Worm (Caenorhabditis elegans) whole organism, L2 larva: ENCODE measurements around the gene mtch-1.
A peak's percentile ranks its signal among the peaks of the same experiment; 100 is the strongest.

ENCODE experiments used
- C34F6.9 ChIP-seq: fragments of 150-350 bp; optimal IDR thresholded peaks from 2 replicates; lab custom pipeline; 2014; ENCODE audit warnings: missing biosample characterization, missing genetic modification characterization
- F13H6.1 ChIP-seq: sonication (generic microtip); optimal IDR thresholded peaks from 2 replicates; lab custom pipeline; 2016; ENCODE audit warnings: missing genetic modification characterization, missing compliant biosample characterization
- Y55F3AM.14 ChIP-seq: fragments of 200-800 bp; sonication (Bioruptor generic); optimal IDR thresholded peaks from 2 replicates; lab custom pipeline; 2018; ENCODE audit warnings: mild to moderate bottlenecking, missing genetic modification characterization, missing compliant biosample characterization
- ZK546.5 ChIP-seq: sonication (generic microtip); optimal IDR thresholded peaks from 2 replicates; lab custom pipeline; 2017; ENCODE audit warnings: missing biosample characterization, missing genetic modification characterization
- alr-1 ChIP-seq: fragments of 150-350 bp; optimal IDR thresholded peaks from 2 replicates; lab custom pipeline; 2014; ENCODE audit warnings: missing biosample characterization, missing genetic modification characterization
- blmp-1 ChIP-seq: sonication (generic microtip); optimal IDR thresholded peaks from 2 replicates; lab custom pipeline; 2017; ENCODE audit warnings: missing genetic modification characterization, mild to moderate bottlenecking, missing compliant biosample characterization, antibody characterized with exemption, moderate library complexity; ENCODE audit not compliant: insufficient read depth
- ceh-82 ChIP-seq: fragments of 150-350 bp; optimal IDR thresholded peaks from 2 replicates; lab custom pipeline; 2014; ENCODE audit warnings: missing biosample characterization, missing genetic modification characterization
- dmd-4 ChIP-seq: sonication (generic microtip); optimal IDR thresholded peaks from 2 replicates; lab custom pipeline; 2017; ENCODE audit warnings: missing biosample characterization, missing genetic modification characterization
- egl-27 ChIP-seq: sonication (generic microtip); optimal IDR thresholded peaks from 3 replicates; lab custom pipeline; 2017; ENCODE audit warnings: missing biosample characterization, missing genetic modification reagents, missing genetic modification characterization
- elt-1 ChIP-seq: fragments of 150-350 bp; optimal IDR thresholded peaks from 2 replicates; lab custom pipeline; 2014; ENCODE audit warnings: missing biosample characterization, missing genetic modification characterization
- elt-3 ChIP-seq: sonication (generic microtip); optimal IDR thresholded peaks from 2 replicates; lab custom pipeline; 2017; ENCODE audit warnings: missing biosample characterization, missing genetic modification characterization
- fos-1 ChIP-seq: fragments of 150-350 bp; optimal IDR thresholded peaks from 2 replicates; lab custom pipeline; 2014; ENCODE audit warnings: missing biosample characterization, missing genetic modification characterization
- lin-11 ChIP-seq: fragments of 150-350 bp; sonication (generic microtip); optimal IDR thresholded peaks from 2 replicates; lab custom pipeline; 2014; ENCODE audit warnings: missing biosample characterization, missing genetic modification characterization, inconsistent platforms, mixed read lengths
- lin-13 ChIP-seq: fragments of 150-350 bp; optimal IDR thresholded peaks from 2 replicates; lab custom pipeline; 2014; ENCODE audit warnings: missing biosample characterization, missing genetic modification reagents, missing genetic modification characterization
- lin-39 ChIP-seq: fragments of 150-350 bp; optimal IDR thresholded peaks from 2 replicates; lab custom pipeline; 2014; ENCODE audit warnings: missing biosample characterization, missing genetic modification reagents, missing genetic modification characterization
- lsy-2 ChIP-seq, 2 experiments: fragments of 150-350 bp in 1 of 2; sonication (generic microtip) in 1 of 2; optimal IDR thresholded peaks; 2 replicates each; lab custom pipeline; 2014 to 2017; ENCODE audit warnings: missing biosample characterization in 2 of 2, missing genetic modification characterization in 2 of 2
- mab-5 ChIP-seq: fragments of 150-350 bp; optimal IDR thresholded peaks from 2 replicates; lab custom pipeline; 2014; ENCODE audit warnings: missing biosample characterization, missing genetic modification characterization
- nhr-10 ChIP-seq: sonication (generic microtip); optimal IDR thresholded peaks from 2 replicates; lab custom pipeline; 2017; ENCODE audit warnings: missing biosample characterization, missing genetic modification characterization
- nhr-11 ChIP-seq: fragments of 150-350 bp; optimal IDR thresholded peaks from 2 replicates; lab custom pipeline; 2014; ENCODE audit warnings: missing biosample characterization, missing genetic modification characterization
- nhr-12 ChIP-seq: fragments of 150-350 bp; optimal IDR thresholded peaks from 2 replicates; lab custom pipeline; 2014; ENCODE audit warnings: missing biosample characterization, missing genetic modification characterization
- nhr-129 ChIP-seq: fragments of 150-350 bp; optimal IDR thresholded peaks from 2 replicates; lab custom pipeline; 2014; ENCODE audit warnings: missing biosample characterization, missing genetic modification characterization
- nhr-21 ChIP-seq: fragments of 150-350 bp; optimal IDR thresholded peaks from 2 replicates; lab custom pipeline; 2014; ENCODE audit warnings: missing biosample characterization, missing genetic modification characterization
- nhr-237 ChIP-seq: fragments of 150-350 bp; optimal IDR thresholded peaks from 2 replicates; lab custom pipeline; 2014; ENCODE audit warnings: missing biosample characterization, missing genetic modification characterization
- nhr-25 ChIP-seq: fragments of 150-350 bp; sonication (generic microtip); optimal IDR thresholded peaks from 3 replicates; lab custom pipeline; 2014; ENCODE audit warnings: missing biosample characterization, missing genetic modification characterization
- nhr-77 ChIP-seq: fragments of 150-350 bp; optimal IDR thresholded peaks from 2 replicates; lab custom pipeline; 2014; ENCODE audit warnings: missing biosample characterization, missing genetic modification characterization
- peb-1 ChIP-seq: fragments of 150-350 bp; optimal IDR thresholded peaks from 2 replicates; lab custom pipeline; 2014; ENCODE audit warnings: missing biosample characterization, missing genetic modification characterization
- sem-4 ChIP-seq: fragments of 150-350 bp; optimal IDR thresholded peaks from 2 replicates; lab custom pipeline; 2014; ENCODE audit warnings: missing biosample characterization, missing genetic modification reagents, missing genetic modification characterization
- sma-3 ChIP-seq: sonication (generic microtip); optimal IDR thresholded peaks from 2 replicates; lab custom pipeline; 2016; ENCODE audit warnings: missing genetic modification reagents, missing genetic modification characterization, missing compliant biosample characterization
- sma-9 ChIP-seq, 2 experiments: fragments of 150-350 bp in 1 of 2; sonication (generic microtip) in 1 of 2; optimal IDR thresholded peaks; 2 replicates each; lab custom pipeline; 2014 to 2016; ENCODE audit warnings: missing genetic modification characterization in 2 of 2, mild to moderate bottlenecking in 1 of 2, missing biosample characterization in 1 of 2, missing compliant biosample characterization in 1 of 2, missing genetic modification reagents in 1 of 2, moderate library complexity in 1 of 2
- unc-62 ChIP-seq: fragments of 150-350 bp; optimal IDR thresholded peaks from 2 replicates; lab custom pipeline; 2014; ENCODE audit warnings: missing biosample characterization, missing genetic modification reagents, missing genetic modification characterization
- zag-1 ChIP-seq: fragments of 150-350 bp; optimal IDR thresholded peaks from 2 replicates; lab custom pipeline; 2014; ENCODE audit warnings: missing biosample characterization, missing genetic modification characterization
- ztf-4 ChIP-seq: fragments of 150-350 bp; optimal IDR thresholded peaks from 2 replicates; lab custom pipeline; 2014; ENCODE audit warnings: missing biosample characterization, missing genetic modification characterization

Gene mtch-1

ce11 chrII:7419563-7419962, 45.6 kb upstream of the mtch-1 start:
- TF ChIP-seq sem-4 (tag; lab: Kevin White, UChicago) = no peak
- peak; percentile 42 for TF ChIP-seq nhr-129 (tag; lab: Kevin White, UChicago)
- TF ChIP-seq, all 48 proteins: peak for 1

ce11 chrII:7413764-7414163, 39.8 kb upstream of the mtch-1 start:
- TF ChIP-seq nhr-11 (tag; lab: Kevin White, UChicago) (no peak), nhr-129 (tag; lab: Kevin White, UChicago) (no peak), elt-3 (tag; lab: Kevin White, UChicago) (no peak)

ce11 chrII:7413275-7413674, 39.3 kb upstream of the mtch-1 start:
- TF ChIP-seq nhr-21 (tag; lab: Kevin White, UChicago) (peak; percentile 30), blmp-1 (tag; lab: Kevin White, UChicago) (peak; percentile 33), nhr-25 (tag; lab: Kevin White, UChicago) (peak; percentile 79), sma-9 (GFP tag; optimal IDR thresholded peaks at IDR 0.05; lab: Kevin White, UChicago) (peak; percentile 56), sma-9 (tag; optimal IDR thresholded peaks at IDR 0.05; lab: Kevin White, UChicago) (no peak), mab-5 (no peak), nhr-129 (tag; lab: Kevin White, UChicago) (peak; percentile 49), F13H6.1 (tag; lab: Kevin White, UChicago) (no peak), elt-1 (tag; lab: Kevin White, UChicago) (no peak), ceh-82 (no peak), lsy-2 (tag; optimal IDR thresholded peaks at IDR 0.05; lab: Kevin White, UChicago) (no peak)

- no peak for TF ChIP-seq Y55F3AM.14 (GFP tag; lab: Kevin White, UChicago)
- TF ChIP-seq nhr-77 (tag; lab: Kevin White, UChicago) = no peak
- no peak for TF ChIP-seq mab-5
- no peak for TF ChIP-seq C34F6.9 (tag; lab: Kevin White, UChicago)
- no peak for TF ChIP-seq sem-4 (tag; lab: Kevin White, UChicago)
- no peak for TF ChIP-seq ztf-4 (tag; lab: Kevin White, UChicago)
- no peak for TF ChIP-seq lin-11 (tag; lab: Kevin White, UChicago)
Observed at ce11 chrII:7411930-7412329, 38.0 kb upstream of the mtch-1 start, which contains the start of gene K02A2.5. Gene K02A2.5 (minus strand): TSS chrII:7412030.

- TF ChIP-seq unc-62 (GFP tag; lab: Kevin White, UChicago) = no peak
- no peak for TF ChIP-seq lsy-2 (tag; optimal IDR thresholded peaks at IDR 0.05; lab: Kevin White, UChicago)
- no peak for TF ChIP-seq lin-13 (GFP tag; lab: Kevin White, UChicago)
- TF ChIP-seq sma-3 = no peak
- no peak for TF ChIP-seq zag-1
- TF ChIP-seq nhr-237 = no peak
- no peak for TF ChIP-seq alr-1 (tag; lab: Kevin White, UChicago)
- no peak for TF ChIP-seq ceh-82
- TF ChIP-seq Y55F3AM.14 (GFP tag; lab: Kevin White, UChicago) = no peak
- TF ChIP-seq sma-9 (GFP tag; optimal IDR thresholded peaks at IDR 0.05; lab: Kevin White, UChicago) = no peak
- TF ChIP-seq sma-9 (tag; optimal IDR thresholded peaks at IDR 0.05; lab: Kevin White, UChicago) = no peak
- no peak for TF ChIP-seq ZK546.5
- no peak for TF ChIP-seq nhr-12 (tag; lab: Kevin White, UChicago)
- TF ChIP-seq nhr-10 (tag; lab: Kevin White, UChicago) = no peak
Observed at ce11 chrII:7408192-7408591, 34.2 kb upstream of the mtch-1 start, which contains the start of gene srd-55. Gene srd-55 (plus strand): TSS chrII:7408492.

ce11 chrII:7406438-7406837, 32.5 kb upstream of the mtch-1 start:
- peak; percentile 60 for TF ChIP-seq peb-1
- TF ChIP-seq unc-62 (GFP tag; lab: Kevin White, UChicago) = no peak
- no peak for TF ChIP-seq dmd-4
- TF ChIP-seq, all 48 proteins: peak for 1

ce11 chrII:7405262-7405661, 31.3 kb upstream of the mtch-1 start:
- no peak for TF ChIP-seq nhr-11 (tag; lab: Kevin White, UChicago)
- peak; percentile 28 for TF ChIP-seq sem-4 (tag; lab: Kevin White, UChicago)
- TF ChIP-seq blmp-1 (tag; lab: Kevin White, UChicago) = peak; percentile 99
- TF ChIP-seq egl-27 (tag; lab: Kevin White, UChicago) = peak; percentile 45
- peak; percentile 70 for TF ChIP-seq nhr-25 (tag; lab: Kevin White, UChicago)
- no peak for TF ChIP-seq lin-39 (tag; lab: Kevin White, UChicago)
- no peak for TF ChIP-seq fos-1 (tag; lab: Kevin White, UChicago)
- TF ChIP-seq mab-5 = no peak
- TF ChIP-seq C34F6.9 (tag; lab: Kevin White, UChicago) = no peak
- peak; percentile 75 for TF ChIP-seq peb-1
- TF ChIP-seq sma-9 (GFP tag; optimal IDR thresholded peaks at IDR 0.05; lab: Kevin White, UChicago) = peak; percentile 6
- TF ChIP-seq sma-9 (tag; optimal IDR thresholded peaks at IDR 0.05; lab: Kevin White, UChicago) = no peak
- TF ChIP-seq ztf-4 (tag; lab: Kevin White, UChicago) = no peak
- no peak for TF ChIP-seq elt-1 (tag; lab: Kevin White, UChicago)
